Worm (Caenorhabditis elegans): Measurements from ENCODE around the gene Y19D2B.2.

- TF ChIP-seq him-1 (tag; optimal IDR thresholded peaks at IDR 0.05) = no peak
- TF ChIP-seq dao-5 (tag; optimal IDR thresholded peaks at IDR 0.05) = no peak
Measured at ce11 chrII:10930678-10931650, 6.9 kb downstream of the Y19D2B.2 start.
